Worm (Caenorhabditis elegans) whole organism, young adult: Measurements from ENCODE around the gene AC3.5.
A peak's percentile ranks its signal among the peaks of the same experiment; 100 is the strongest.

Experiments used
- C06A6.2 ChIP-seq: fragments of 200-800 bp; sonication (Bioruptor generic); conservative IDR thresholded peaks from 2 replicates; pipeline ENCODE4 v1.3.6; 2022; ENCODE audit warnings: missing genetic modification characterization, missing compliant biosample characterization
- ama-1 ChIP-seq, 3 experiments: fragments of 150-350 bp in 1 of 3; sonication (generic microtip) in 2 of 3; optimal IDR thresholded peaks; 2 replicates each; lab custom pipeline; 2014 to 2018; ENCODE audit warnings: missing biosample characterization in 2 of 3, missing genetic modification characterization in 2 of 3, missing genetic modification reagents in 2 of 3
- ceh-79 ChIP-seq: sonication (generic microtip); optimal IDR thresholded peaks from 2 replicates; lab custom pipeline; 2017; ENCODE audit warnings: mild to moderate bottlenecking, missing genetic modification characterization, missing compliant biosample characterization
- chd-7 ChIP-seq: sonication (generic microtip); optimal IDR thresholded peaks from 2 replicates; lab custom pipeline; 2016; ENCODE audit warnings: mild to moderate bottlenecking, missing genetic modification characterization, moderate library complexity, missing compliant biosample characterization
- ets-4 ChIP-seq: fragments of 200-800 bp; sonication (Bioruptor generic); optimal IDR thresholded peaks from 2 replicates; lab custom pipeline; 2018; ENCODE audit warnings: mild to moderate bottlenecking, missing genetic modification characterization, missing compliant biosample characterization
- repo-1 ChIP-seq: sonication (generic microtip); optimal IDR thresholded peaks from 2 replicates; lab custom pipeline; 2017; ENCODE audit warnings: mild to moderate bottlenecking, missing genetic modification characterization, missing compliant biosample characterization

DNA sequence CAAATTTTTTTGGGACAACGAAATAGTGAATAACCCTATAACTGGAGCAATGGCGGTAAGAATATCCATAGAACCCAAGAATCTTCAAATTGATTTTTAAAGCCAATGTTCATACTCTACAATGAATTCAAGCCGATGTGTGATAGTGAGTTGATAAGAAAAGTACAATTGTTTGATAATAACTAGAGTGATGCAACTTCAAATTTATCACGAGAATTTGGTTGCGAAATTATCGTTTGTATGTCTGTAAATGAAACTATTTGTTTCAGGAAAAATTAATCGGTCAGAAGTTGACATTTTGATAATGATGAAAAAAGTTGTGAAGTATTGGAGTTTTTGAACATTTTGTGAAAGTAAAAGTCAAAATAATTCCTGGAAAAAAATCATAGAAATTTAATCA, 11.0 kb downstream of the AC3.5 start:
- no peak for TF ChIP-seq chd-7 (tag; lab: Kevin White, UChicago)
- TF ChIP-seq C06A6.2, result no peak
- TF ChIP-seq ama-1 (optimal IDR thresholded peaks at IDR 0.05; lab: Kevin White, UChicago), result no peak
- TF ChIP-seq ama-1 (GFP tag; optimal IDR thresholded peaks at IDR 0.05; lab: Kevin White, UChicago), result no peak
- no peak for TF ChIP-seq ceh-79 (tag; lab: Kevin White, UChicago)
- TF ChIP-seq ets-4 (GFP tag; lab: Kevin White, UChicago), result peak; percentile 32
- no peak for TF ChIP-seq repo-1
